Worm (Caenorhabditis elegans): Measurements from ENCODE around the gene str-45.

ce11 chrV:15153277-15153676, 5.5 kb upstream of the str-45 start, which contains the start of gene srh-55:
- no peak for TF ChIP-seq hmg-4 (GFP tag; optimal IDR thresholded peaks at IDR 0.05)
- TF ChIP-seq ama-1 (optimal IDR thresholded peaks at IDR 0.05) = no peak
- TF ChIP-seq hnd-1 (tag; optimal IDR thresholded peaks at IDR 0.05) = no peak
- TF ChIP-seq ceh-36 (tag; optimal IDR thresholded peaks at IDR 0.05) = no peak
- no peak for TF ChIP-seq tbx-37 (GFP tag; conservative IDR thresholded peaks at IDR 0.05)
- no peak for TF ChIP-seq sea-1 (GFP tag; conservative IDR thresholded peaks at IDR 0.05)
